Worm (Caenorhabditis elegans): Measurements from ENCODE around the gene R74.8.

- TF ChIP-seq unc-39 (tag; optimal IDR thresholded peaks at IDR 0.05) (no peak), ham-2 (GFP tag; optimal IDR thresholded peaks at IDR 0.05) (no peak), unc-120 (tag; optimal IDR thresholded peaks at IDR 0.05; ENCODE audit: poor library complexity, severe bottlenecking) (no peak), unc-62 (GFP tag; optimal IDR thresholded peaks at IDR 0.05) (no peak), lsy-2 (tag; optimal IDR thresholded peaks at IDR 0.05) (no peak), elt-1 (tag; optimal IDR thresholded peaks at IDR 0.05; ENCODE audit: borderline replicate concordance, insufficient read depth) (no peak), pha-4 (tag; optimal IDR thresholded peaks at IDR 0.05) (no peak), snpc-4 (tag; optimal IDR thresholded peaks at IDR 0.05) (no peak), ztf-11 (tag; optimal IDR thresholded peaks at IDR 0.05) (no peak), tbx-8 (GFP tag; optimal IDR thresholded peaks at IDR 0.05) (no peak), blmp-1 (tag; optimal IDR thresholded peaks at IDR 0.05) (no peak), cnd-1 (tag; optimal IDR thresholded peaks at IDR 0.05) (no peak), lin-13 (tag; optimal IDR thresholded peaks at IDR 0.05) (no peak)
Measured at ce11 chrIII:4243461-4243860, 37.4 kb downstream of the R74.8 start, which contains the start of gene mrpl-21.

All from whole organism, mixed stage, embryonic.